Fruit fly (Drosophila melanogaster) whole organism, embryonic: ENCODE data around the gene CG15528.

Experiments used
- Antp ChIP-seq: fragments of 200-800 bp; sonication (Bioruptor generic); optimal IDR thresholded peaks from 3 replicates; lab custom pipeline; 2016; ENCODE audit warnings: missing biosample characterization, missing genetic modification characterization
- Atf6 ChIP-seq: fragments of 200-800 bp; sonication (Bioruptor generic); IDR thresholded peaks from 2 replicates; pipeline ENCODE4 v1.3.6; 2022; ENCODE audit warnings: missing biosample characterization, missing genetic modification characterization
- Blimp-1 ChIP-seq: fragments of 200-800 bp; sonication (Bioruptor generic); optimal IDR thresholded peaks from 3 replicates; lab custom pipeline; 2018; ENCODE audit warnings: missing biosample characterization, missing genetic modification characterization, mild to moderate bottlenecking, moderate library complexity, missing genetic modification reagents
- CG10147 ChIP-seq: fragments of 200-800 bp; sonication (Bioruptor generic); optimal IDR thresholded peaks from 2 replicates; lab custom pipeline; 2019; ENCODE audit warnings: missing biosample characterization, mild to moderate bottlenecking, missing genetic modification characterization, moderate library complexity
- CG10462 ChIP-seq: fragments of 200-800 bp; sonication (Bioruptor generic); optimal IDR thresholded peaks from 2 replicates; lab custom pipeline; 2016; ENCODE audit warnings: missing biosample characterization, missing genetic modification characterization
- CG11504 ChIP-seq: fragments of 200-800 bp; sonication (Bioruptor generic); optimal IDR thresholded peaks from 3 replicates; lab custom pipeline; 2019; ENCODE audit warnings: missing biosample characterization, mild to moderate bottlenecking, missing genetic modification characterization, moderate library complexity
- CG12391 ChIP-seq: fragments of 200-800 bp; sonication (Bioruptor generic); optimal IDR thresholded peaks from 3 replicates; lab custom pipeline; 2018; ENCODE audit warnings: missing biosample characterization, mild to moderate bottlenecking, missing genetic modification characterization, moderate library complexity
- CG12942 ChIP-seq: fragments of 200-800 bp; sonication (Bioruptor generic); optimal IDR thresholded peaks from 3 replicates; lab custom pipeline; 2016; ENCODE audit warnings: missing biosample characterization, missing genetic modification characterization
- CG13424 ChIP-seq: fragments of 200-800 bp; sonication (Bioruptor generic); optimal IDR thresholded peaks from 2 replicates; lab custom pipeline; 2019; ENCODE audit warnings: missing biosample characterization, mild to moderate bottlenecking, missing genetic modification characterization, moderate library complexity
- CG17328 ChIP-seq: fragments of 200-800 bp; sonication (Bioruptor generic); IDR thresholded peaks from 2 replicates; pipeline ENCODE4 v1.3.6; 2022; ENCODE audit warnings: missing biosample characterization, missing genetic modification characterization
- CG17829 ChIP-seq: fragments of 200-800 bp; optimal IDR thresholded peaks from 2 replicates; lab custom pipeline; 2019; ENCODE audit warnings: missing biosample characterization, mild to moderate bottlenecking, missing genetic modification characterization, moderate library complexity
- CG31365 ChIP-seq: fragments of 200-800 bp; sonication (Bioruptor generic); optimal IDR thresholded peaks from 2 replicates; lab custom pipeline; 2018; ENCODE audit warnings: missing biosample characterization, mild to moderate bottlenecking, missing genetic modification characterization
- CG32772 ChIP-seq: fragments of 200-800 bp; sonication (Bioruptor generic); IDR thresholded peaks from 2 replicates; pipeline ENCODE4 v1.3.6; 2022; ENCODE audit warnings: missing biosample characterization, missing genetic modification characterization
- CG3281 ChIP-seq: fragments of 200-800 bp; sonication (Bioruptor generic); optimal IDR thresholded peaks from 3 replicates; lab custom pipeline; 2017; ENCODE audit warnings: missing biosample characterization, mild to moderate bottlenecking, missing genetic modification characterization
- CG4424 ChIP-seq: fragments of 200-800 bp; sonication (Bioruptor generic); optimal IDR thresholded peaks from 3 replicates; lab custom pipeline; 2016; ENCODE audit warnings: missing biosample characterization, missing genetic modification characterization
- CG7839 ChIP-seq: fragments of 200-800 bp; sonication (Bioruptor generic); optimal IDR thresholded peaks from 3 replicates; lab custom pipeline; 2018; ENCODE audit warnings: missing biosample characterization, mild to moderate bottlenecking, missing genetic modification characterization, moderate library complexity
- CG9727 ChIP-seq: fragments of 200-800 bp; sonication (Bioruptor generic); optimal IDR thresholded peaks from 3 replicates; lab custom pipeline; 2017; ENCODE audit warnings: missing biosample characterization, mild to moderate bottlenecking, missing genetic modification characterization
- Doc2 ChIP-seq: fragments of 200-800 bp; sonication (Bioruptor generic); IDR thresholded peaks from 2 replicates; pipeline ENCODE4 v1.3.6; 2022; ENCODE audit warnings: missing biosample characterization, missing genetic modification characterization
- Dref ChIP-seq: fragments of 200-800 bp; sonication (Bioruptor generic); IDR thresholded peaks from 2 replicates; pipeline ENCODE4 v1.3.6; 2022; ENCODE audit warnings: missing biosample characterization, missing genetic modification characterization
- Drgx ChIP-seq: fragments of 200-800 bp; sonication (Bioruptor generic); IDR thresholded peaks from 2 replicates; pipeline ENCODE4 v1.3.6; 2022; ENCODE audit warnings: missing biosample characterization, missing genetic modification characterization
- E2f1 ChIP-seq: fragments of 200-800 bp; sonication (Bioruptor generic); IDR thresholded peaks from 2 replicates; pipeline ENCODE4 v1.3.6; 2022; ENCODE audit warnings: missing biosample characterization, missing genetic modification characterization
- Ets65A ChIP-seq: fragments of 200-800 bp; sonication (Bioruptor generic); peaks from one replicate; lab custom pipeline; 2016; ENCODE audit warnings: missing biosample characterization, missing genetic modification characterization
- GATAe ChIP-seq: fragments of 200-800 bp; sonication (Bioruptor generic); conservative IDR thresholded peaks from 2 replicates; pipeline ENCODE4 v1.3.6; 2022; ENCODE audit warnings: missing biosample characterization, missing genetic modification characterization
- HLH3B ChIP-seq: fragments of 200-800 bp; sonication (Bioruptor generic); IDR thresholded peaks from 2 replicates; pipeline ENCODE4 v1.3.6; 2022; ENCODE audit warnings: missing biosample characterization, missing genetic modification characterization
- HLH4C ChIP-seq: fragments of 200-800 bp; sonication (Bioruptor generic); IDR thresholded peaks from 3 replicates; pipeline ENCODE4 v1.3.6; 2022; ENCODE audit warnings: missing biosample characterization, missing genetic modification characterization; ENCODE audit not compliant: partially characterized antibody
- Lpt ChIP-seq: fragments of >200 bp; optimal IDR thresholded peaks from 2 replicates; lab custom pipeline; 2018; ENCODE audit warnings: missing biosample characterization, missing genetic modification characterization
- Med ChIP-seq: fragments of 200-800 bp; sonication (Bioruptor generic); peaks from one replicate; lab custom pipeline; 2016; ENCODE audit warnings: missing biosample characterization, missing genetic modification characterization, mild to moderate bottlenecking, inconsistent platforms, moderate library complexity
- NFAT ChIP-seq: fragments of 200-800 bp; sonication (Bioruptor generic); IDR thresholded peaks from 2 replicates; pipeline ENCODE4 v1.3.6; 2022; ENCODE audit warnings: missing biosample characterization, missing genetic modification characterization
- Ptx1 ChIP-seq: fragments of 200-800 bp; sonication (Bioruptor generic); IDR thresholded peaks from 2 replicates; pipeline ENCODE4 v1.3.6; 2022; ENCODE audit warnings: missing biosample characterization, missing genetic modification characterization
- Ssrp ChIP-seq: fragments of 200-800 bp; sonication (Bioruptor generic); optimal IDR thresholded peaks from 2 replicates; lab custom pipeline; 2018; ENCODE audit warnings: missing biosample characterization, mild to moderate bottlenecking, missing genetic modification characterization, moderate library complexity
- Xrp1 ChIP-seq: fragments of 200-800 bp; sonication (Bioruptor generic); IDR thresholded peaks from 2 replicates; pipeline ENCODE4 v1.3.6; 2022; ENCODE audit warnings: missing biosample characterization, missing genetic modification characterization
- bsh ChIP-seq, 2 experiments: fragments of 200-800 bp; sonication (Bioruptor generic); optimal IDR thresholded peaks; 2 replicates each; lab custom pipeline; 2017 to 2018; ENCODE audit warnings: mild to moderate bottlenecking in 2 of 2, missing biosample characterization in 2 of 2, missing genetic modification characterization in 2 of 2, moderate library complexity in 1 of 2
- cato ChIP-seq: fragments of 200-800 bp; sonication (Bioruptor generic); optimal IDR thresholded peaks from 2 replicates; lab custom pipeline; 2016; ENCODE audit warnings: missing biosample characterization, missing genetic modification characterization, borderline replicate concordance
- chn ChIP-seq: fragments of 200-800 bp; sonication (Bioruptor generic); optimal IDR thresholded peaks from 2 replicates; lab custom pipeline; 2016; ENCODE audit warnings: missing biosample characterization, missing genetic modification characterization
- dati ChIP-seq: fragments of 200-800 bp; sonication (Bioruptor generic); IDR thresholded peaks from 2 replicates; pipeline ENCODE4 v1.3.6; 2022; ENCODE audit warnings: missing biosample characterization, missing genetic modification characterization
- fd96Cb ChIP-seq: fragments of 200-800 bp; sonication (Bioruptor generic); optimal IDR thresholded peaks from 2 replicates; lab custom pipeline; 2018; ENCODE audit warnings: missing biosample characterization, mild to moderate bottlenecking, missing genetic modification characterization, moderate library complexity
- ftz-f1 ChIP-seq: fragments of 200-800 bp; sonication (Bioruptor generic); optimal IDR thresholded peaks from 2 replicates; lab custom pipeline; 2016; ENCODE audit warnings: missing biosample characterization, missing genetic modification characterization
- gem ChIP-seq: fragments of 200-800 bp; sonication (Bioruptor generic); optimal IDR thresholded peaks from 2 replicates; lab custom pipeline; 2019; ENCODE audit warnings: missing biosample characterization, mild to moderate bottlenecking, missing genetic modification characterization, moderate library complexity
- her ChIP-seq: fragments of 200-800 bp; sonication (Bioruptor generic); optimal IDR thresholded peaks from 2 replicates; lab custom pipeline; 2016; ENCODE audit warnings: missing biosample characterization, missing genetic modification characterization
- kni ChIP-seq: fragments of 200-800 bp; sonication (Bioruptor generic); optimal IDR thresholded peaks from 3 replicates; lab custom pipeline; 2017; ENCODE audit warnings: mild to moderate bottlenecking, missing biosample characterization, missing genetic modification reagents, missing genetic modification characterization
- knrl ChIP-seq: fragments of 200-800 bp; sonication (Bioruptor generic); IDR thresholded peaks from 3 replicates; pipeline ENCODE4 v1.3.6; 2022; ENCODE audit warnings: missing biosample characterization, missing genetic modification characterization; ENCODE audit not compliant: partially characterized antibody
- nerfin-1 ChIP-seq: fragments of 200-800 bp; sonication (Bioruptor generic); optimal IDR thresholded peaks from 3 replicates; lab custom pipeline; 2019; ENCODE audit warnings: missing biosample characterization, mild to moderate bottlenecking, missing genetic modification characterization, moderate library complexity
- onecut ChIP-seq: fragments of 200-800 bp; sonication (Bioruptor generic); IDR thresholded peaks from 2 replicates; pipeline ENCODE4 v1.3.6; 2022; ENCODE audit warnings: missing biosample characterization, missing genetic modification characterization
- prd ChIP-seq, 3 experiments: fragments of >200 bp in 2 of 3; fragments of 200-800 bp in 1 of 3; sonication (Bioruptor generic) in 1 of 3; optimal IDR thresholded peaks in 2 of 3; IDR thresholded peaks in 1 of 3; 2 replicates in 2 of 3; 3 replicates in 1 of 3; pipeline versions ENCODE4 v1.3.6 to Lab custom; 2017 to 2022; ENCODE audit warnings: missing biosample characterization in 1 of 3, missing genetic modification characterization in 1 of 3
- pzg ChIP-seq: fragments of 200-800 bp; sonication (Bioruptor generic); optimal IDR thresholded peaks from 3 replicates; lab custom pipeline; 2018; ENCODE audit warnings: missing biosample characterization, mild to moderate bottlenecking, missing genetic modification characterization, moderate library complexity
- run ChIP-seq: fragments of 200-800 bp; sonication (Bioruptor generic); optimal IDR thresholded peaks from 3 replicates; lab custom pipeline; 2018; ENCODE audit warnings: missing biosample characterization, mild to moderate bottlenecking, missing genetic modification characterization
- sisA ChIP-seq: fragments of 200-800 bp; sonication (Bioruptor generic); IDR thresholded peaks from 2 replicates; pipeline ENCODE4 v1.3.6; 2022; ENCODE audit warnings: missing biosample characterization, missing genetic modification characterization
- sob ChIP-seq: fragments of 200-800 bp; sonication (Bioruptor generic); IDR thresholded peaks from 2 replicates; pipeline ENCODE4 v1.3.6; 2022; ENCODE audit warnings: missing biosample characterization, missing genetic modification characterization
- tin ChIP-seq: fragments of 200-800 bp; sonication (Bioruptor generic); optimal IDR thresholded peaks from 3 replicates; lab custom pipeline; 2016; ENCODE audit warnings: missing biosample characterization, missing genetic modification characterization
- tx ChIP-seq: fragments of 200-800 bp; sonication (Bioruptor generic); optimal IDR thresholded peaks from 2 replicates; lab custom pipeline; 2016; ENCODE audit warnings: missing biosample characterization, missing genetic modification characterization
- zfh1 ChIP-seq: fragments of 200-800 bp; sonication (Bioruptor generic); IDR thresholded peaks from 3 replicates; pipeline ENCODE4 v1.3.6; 2022; ENCODE audit warnings: missing biosample characterization, missing genetic modification characterization

Gene CG15528

dm6 chr3R:30076088-30076487 lies 24.2 kb upstream of the CG15528 start (continued):
- TF ChIP-seq nerfin-1 (tag; lab: Kevin White, UChicago) = no peak
- TF ChIP-seq CG32772 = no peak
- no peak for TF ChIP-seq kni
- TF ChIP-seq CG3281 (GFP tag; lab: Kevin White, UChicago) = no peak
- no peak for TF ChIP-seq CG31365 (tag; lab: Kevin White, UChicago)
- peak; percentile 6 for TF ChIP-seq CG17829
- TF ChIP-seq Antp (GFP tag; lab: Kevin White, UChicago) = peak; percentile 39
- no peak for TF ChIP-seq prd (optimal IDR thresholded peaks at IDR 0.05; lab: Kevin White, UChicago)
- peak; percentile 47; the same call in 1 of the 3 replicates for TF ChIP-seq prd (GFP tag; IDR thresholded peaks at IDR 0.05; lab: Robert Waterston, UW)
- peak; percentile 13 for TF ChIP-seq tin (GFP tag; lab: Kevin White, UChicago)
- TF ChIP-seq onecut (GFP tag; lab: Robert Waterston, UW) = no peak
- TF ChIP-seq NFAT (GFP tag; lab: Robert Waterston, UW) = no peak
- no peak for TF ChIP-seq Lpt (GFP tag; lab: Kevin White, UChicago)
- TF ChIP-seq CG9727 (GFP tag; lab: Kevin White, UChicago) = peak; percentile 1
- TF ChIP-seq CG11504 (tag; lab: Kevin White, UChicago) = no peak
- TF ChIP-seq sob (GFP tag; lab: Robert Waterston, UW) = no peak
- peak; percentile 55; the same call in 1 of the 2 replicates for TF ChIP-seq Xrp1 (GFP tag; lab: Robert Waterston, UW)
- TF ChIP-seq CG12391 = peak; percentile 10
- no peak for TF ChIP-seq GATAe
- TF ChIP-seq CG4424 (GFP tag; lab: Kevin White, UChicago) = peak; percentile 17
- no peak for TF ChIP-seq CG13424 (tag; lab: Kevin White, UChicago)
- no peak for TF ChIP-seq Dref (GFP tag; lab: Robert Waterston, UW)
- TF ChIP-seq CG7839 (tag; lab: Kevin White, UChicago) = no peak
- peak; percentile 8 for TF ChIP-seq chn (GFP tag; lab: Kevin White, UChicago)
- no peak for TF ChIP-seq her (GFP tag; lab: Kevin White, UChicago)
- 0 out of 3 replicates have a peak, but pooled peaks have one; percentile 37 for TF ChIP-seq zfh1
- 0 out of 2 replicates have a peak, but pooled peaks have one; percentile 9 for TF ChIP-seq CG17328 (GFP tag; lab: Robert Waterston, UW)
- 0 out of 2 replicates have a peak, but pooled peaks have one; percentile 14 for TF ChIP-seq Ptx1 (GFP tag; lab: Robert Waterston, UW)
- no peak for TF ChIP-seq run (tag; lab: Kevin White, UChicago)
- TF ChIP-seq Ssrp = peak; percentile 13
- TF ChIP-seq CG10462 (GFP tag; lab: Kevin White, UChicago) = no peak
- TF ChIP-seq pzg = no peak
- no peak for TF ChIP-seq dati (GFP tag; lab: Robert Waterston, UW)
- no peak for TF ChIP-seq Doc2 (GFP tag; lab: Robert Waterston, UW)
- no peak for TF ChIP-seq ftz-f1 (GFP tag; lab: Kevin White, UChicago)
- TF ChIP-seq Drgx (GFP tag; lab: Robert Waterston, UW) = peak; percentile 59
- peak; percentile 50 for TF ChIP-seq Blimp-1
- TF ChIP-seq Ets65A (GFP tag; lab: Kevin White, UChicago) = peak; percentile 60
- TF ChIP-seq CG12942 (GFP tag; lab: Kevin White, UChicago) = no peak
- TF ChIP-seq Atf6 (GFP tag; lab: Robert Waterston, UW) = 0 out of 2 replicates have a peak, but pooled peaks have one; percentile 11
- peak; percentile 49 for TF ChIP-seq gem (tag; lab: Kevin White, UChicago)
- TF ChIP-seq sisA (GFP tag; lab: Robert Waterston, UW) = peak; percentile 38; the same call in 1 of the 2 replicates
- TF ChIP-seq knrl (GFP tag; lab: Robert Waterston, UW) = no peak
- peak; percentile 72 for TF ChIP-seq HLH4C
- no peak for TF ChIP-seq CG10147 (GFP tag; lab: Kevin White, UChicago)
- peak; percentile 22 for TF ChIP-seq fd96Cb
- TF ChIP-seq HLH3B = peak; percentile 40; the same call in 1 of the 2 replicates
- peak; percentile 4 to 47 for TF ChIP-seq bsh (GFP tag; optimal IDR thresholded peaks at IDR 0.05; lab: Kevin White, UChicago)
- TF ChIP-seq cato (GFP tag; lab: Kevin White, UChicago) = no peak
- TF ChIP-seq tx (GFP tag; lab: Kevin White, UChicago) = peak; percentile 29
- no peak for TF ChIP-seq E2f1 (GFP tag; lab: Robert Waterston, UW)
- TF ChIP-seq Med (GFP tag; lab: Kevin White, UChicago) = peak; percentile 63
